Fruit fly (Drosophila melanogaster): ENCODE data around the gene Ugt35D1.

Gene Ugt35D1

dm6 chr3R:31405277-31406207 lies 10.4 kb upstream of the Ugt35D1 start, which contains the start of gene PNPase:
Gene PNPase (minus strand): TSS chr3R:31405452.
- TF ChIP-seq svp (GFP tag) (peak; percentile 82), CG34406 (GFP tag; optimal IDR thresholded peaks at IDR 0.05) (no peak), topi (GFP tag; optimal IDR thresholded peaks at IDR 0.05) (no peak), Met (GFP tag; optimal IDR thresholded peaks at IDR 0.05) (no peak), CG10631 (GFP tag; optimal IDR thresholded peaks at IDR 0.05) (no peak), dac (GFP tag; optimal IDR thresholded peaks at IDR 0.05) (no peak), CG8119 (GFP tag; IDR thresholded peaks at IDR 0.05) (peak; percentile 65; the same call in 2 of the 3 replicates), CG8632 (GFP tag; optimal IDR thresholded peaks at IDR 0.05) (no peak), CG10669 (GFP tag; optimal IDR thresholded peaks at IDR 0.05) (no peak), esn (GFP tag; optimal IDR thresholded peaks at IDR 0.05) (no peak), CG7368 (GFP tag; optimal IDR thresholded peaks at IDR 0.05) (no peak), fd59A (GFP tag; optimal IDR thresholded peaks at IDR 0.05) (no peak), eg (GFP tag; IDR thresholded peaks at IDR 0.05) (peak; percentile 26; the same call in 1 of the 3 replicates), CG6276 (GFP tag; optimal IDR thresholded peaks at IDR 0.05) (peak; percentile 67), fd85E (GFP tag; optimal IDR thresholded peaks at IDR 0.05) (no peak), CG31627 (GFP tag; optimal IDR thresholded peaks at IDR 0.05) (no peak), CG11902 (GFP tag; optimal IDR thresholded peaks at IDR 0.05) (no peak), ss (GFP tag; optimal IDR thresholded peaks at IDR 0.05) (peak in 1 of 2 experiments; percentile 32), OdsH (GFP tag; optimal IDR thresholded peaks at IDR 0.05) (no peak), Sox102F (GFP tag; optimal IDR thresholded peaks at IDR 0.05) (peak; percentile 26), Smox (GFP tag; optimal IDR thresholded peaks at IDR 0.05) (no peak), lz (GFP tag; optimal IDR thresholded peaks at IDR 0.05) (no peak), Ets21C (GFP tag; optimal IDR thresholded peaks at IDR 0.05) (no peak), Blimp-1 (GFP tag; optimal IDR thresholded peaks at IDR 0.05) (peak; percentile 13), CG6163 (GFP tag; IDR thresholded peaks at IDR 0.05) (0 out of 3 replicates have a peak, but pooled peaks have one; percentile 4), CG6854 (GFP tag; optimal IDR thresholded peaks at IDR 0.05) (peak; percentile 44), CG9139 (GFP tag; optimal IDR thresholded peaks at IDR 0.05) (peak; percentile 30), CG3032 (tag; optimal IDR thresholded peaks at IDR 0.05) (no peak), CG16779 (tag; optimal IDR thresholded peaks at IDR 0.05) (no peak), Eip78C (GFP tag) (peak; percentile 35), CG1621 (tag; optimal IDR thresholded peaks at IDR 0.05) (peak; percentile 81), spab (GFP tag; optimal IDR thresholded peaks at IDR 0.05) (no peak), CG15336 (GFP tag; IDR thresholded peaks at IDR 0.05) (peak; percentile 64)

- peak; percentile 100 for TF ChIP-seq Ets21C (GFP tag; optimal IDR thresholded peaks at IDR 0.05)
- peak; percentile 100 for TF ChIP-seq Smox (GFP tag; optimal IDR thresholded peaks at IDR 0.05)
- peak; percentile 100 for TF ChIP-seq Sox14 (GFP tag; optimal IDR thresholded peaks at IDR 0.05)
- TF ChIP-seq CG1621 (tag; optimal IDR thresholded peaks at IDR 0.05), result peak; percentile 100
- peak; percentile 100 for TF ChIP-seq dac (GFP tag; optimal IDR thresholded peaks at IDR 0.05)
- TF ChIP-seq CG8119 (GFP tag; IDR thresholded peaks at IDR 0.05), result peak; percentile 100
- TF ChIP-seq CG6792 (GFP tag; optimal IDR thresholded peaks at IDR 0.05), result peak; percentile 100
- TF ChIP-seq CG6854 (GFP tag; optimal IDR thresholded peaks at IDR 0.05), result peak; percentile 100
- peak; percentile 100 for TF ChIP-seq Sox15 (GFP tag; optimal IDR thresholded peaks at IDR 0.05)
- TF ChIP-seq fkh (GFP tag; optimal IDR thresholded peaks at IDR 0.05), result peak; percentile 95
- TF ChIP-seq CG4318 (GFP tag; optimal IDR thresholded peaks at IDR 0.05), result peak; percentile 100
- peak; percentile 99 for TF ChIP-seq CG8319 (GFP tag; optimal IDR thresholded peaks at IDR 0.05)
- TF ChIP-seq salr (GFP tag; optimal IDR thresholded peaks at IDR 0.05), result peak; percentile 100
- TF ChIP-seq cyc (GFP tag; optimal IDR thresholded peaks at IDR 0.05), result peak; percentile 100
- peak; percentile 100 for TF ChIP-seq net (GFP tag; optimal IDR thresholded peaks at IDR 0.05)
- TF ChIP-seq Eip75B (GFP tag; optimal IDR thresholded peaks at IDR 0.05), result peak; percentile 100
- peak; percentile 100 for TF ChIP-seq OdsH (GFP tag; optimal IDR thresholded peaks at IDR 0.05)
- peak; percentile 100 for TF ChIP-seq spab (GFP tag; optimal IDR thresholded peaks at IDR 0.05)
- TF ChIP-seq topi (GFP tag; optimal IDR thresholded peaks at IDR 0.05), result peak; percentile 100
- TF ChIP-seq Hr38 (GFP tag; optimal IDR thresholded peaks at IDR 0.05), result peak; percentile 99
- TF ChIP-seq CG9139 (GFP tag; optimal IDR thresholded peaks at IDR 0.05), result peak; percentile 100
- TF ChIP-seq Blimp-1 (GFP tag; optimal IDR thresholded peaks at IDR 0.05), result peak; percentile 99
- TF ChIP-seq Hr39 (GFP tag; optimal IDR thresholded peaks at IDR 0.05), result peak; percentile 100
- peak; percentile 99 for TF ChIP-seq fd85E (GFP tag; optimal IDR thresholded peaks at IDR 0.05)
- TF ChIP-seq pdm3 (GFP tag; optimal IDR thresholded peaks at IDR 0.05), result peak; percentile 100
- peak; percentile 100 for TF ChIP-seq CG6276 (GFP tag; optimal IDR thresholded peaks at IDR 0.05)
Observed at dm6 chr3R:31404499-31405276, 9.6 kb upstream of the Ugt35D1 start, which contains the start of gene Gprk2. Gene Gprk2 (plus strand): TSS chr3R:31405245.
